Fruit fly (Drosophila melanogaster) whole organism, pupa: ENCODE measurements around the gene Hmt4-20.

ENCODE experiments used
- CG10348 ChIP-seq: fragments of 200-800 bp; sonication (Bioruptor generic); IDR thresholded peaks from 2 replicates; pipeline ENCODE4 v1.3.6; 2022; ENCODE audit warnings: missing biosample characterization, missing genetic modification characterization
- CG14655 ChIP-seq: fragments of 200-800 bp; sonication (Bioruptor generic); optimal IDR thresholded peaks from 3 replicates; lab custom pipeline; 2017; ENCODE audit warnings: mild to moderate bottlenecking, missing biosample characterization, missing genetic modification reagents, missing genetic modification characterization
- CG15710 ChIP-seq: fragments of 200-800 bp; sonication (Bioruptor generic); optimal IDR thresholded peaks from 2 replicates; lab custom pipeline; 2018; ENCODE audit warnings: missing biosample characterization, mild to moderate bottlenecking, missing genetic modification characterization, moderate library complexity
- CG32121 ChIP-seq: fragments of 200-800 bp; sonication (Bioruptor generic); IDR thresholded peaks from 2 replicates; pipeline ENCODE4 v1.3.6; 2022; ENCODE audit warnings: missing biosample characterization, missing genetic modification characterization
- CG34367 ChIP-seq: fragments of 200-800 bp; sonication (Bioruptor generic); optimal IDR thresholded peaks from 2 replicates; lab custom pipeline; 2018; ENCODE audit warnings: missing biosample characterization, mild to moderate bottlenecking, missing genetic modification characterization
- CG4496 ChIP-seq: fragments of 200-800 bp; sonication (Bioruptor generic); IDR thresholded peaks from 3 replicates; pipeline ENCODE4 v1.3.6; 2022; ENCODE audit warnings: missing biosample characterization, missing genetic modification characterization
- CG8301 ChIP-seq: fragments of 200-800 bp; sonication (Bioruptor generic); optimal IDR thresholded peaks from 2 replicates; lab custom pipeline; 2018; ENCODE audit warnings: missing biosample characterization, mild to moderate bottlenecking, missing genetic modification characterization
- D1 ChIP-seq: fragments of 200-800 bp; sonication (Bioruptor generic); optimal IDR thresholded peaks from 2 replicates; lab custom pipeline; 2018; ENCODE audit warnings: missing biosample characterization, mild to moderate bottlenecking, missing genetic modification characterization, moderate library complexity
- EcR ChIP-seq: fragments of 200-800 bp; sonication (Bioruptor generic); optimal IDR thresholded peaks from 3 replicates; lab custom pipeline; 2019; ENCODE audit warnings: missing biosample characterization, missing genetic modification characterization, mild to moderate bottlenecking, moderate library complexity, missing genetic modification reagents
- Ets98B ChIP-seq: fragments of 200-800 bp; sonication (Bioruptor generic); IDR thresholded peaks from 2 replicates; pipeline ENCODE4 v1.3.6; 2022; ENCODE audit warnings: missing biosample characterization, missing genetic modification characterization
- Snoo ChIP-seq: fragments of 200-800 bp; sonication (Bioruptor generic); optimal IDR thresholded peaks from 3 replicates; lab custom pipeline; 2017; ENCODE audit warnings: missing biosample characterization, mild to moderate bottlenecking, missing genetic modification characterization, inconsistent platforms
- fd96Ca ChIP-seq: fragments of 200-800 bp; sonication (Bioruptor generic); IDR thresholded peaks from 3 replicates; pipeline ENCODE4 v1.3.6; 2022; ENCODE audit warnings: missing biosample characterization, missing genetic modification characterization
- gl ChIP-seq: fragments of 200-800 bp; sonication (Bioruptor generic); optimal IDR thresholded peaks from 2 replicates; lab custom pipeline; 2018; ENCODE audit warnings: missing biosample characterization, mild to moderate bottlenecking, missing genetic modification characterization
- rn ChIP-seq: fragments of 200-800 bp; sonication (Bioruptor generic); IDR thresholded peaks from 2 replicates; pipeline ENCODE4 v1.3.6; 2022; ENCODE audit warnings: missing biosample characterization, missing genetic modification characterization

dm6 chrX:687330-688078 is 31.7 kb upstream of the Hmt4-20 start:
- TF ChIP-seq CG34367: no peak
- peak; percentile 50; the same call in 1 of the 3 replicates for TF ChIP-seq CG4496
- TF ChIP-seq EcR: no peak
- TF ChIP-seq CG32121 (GFP tag; lab: Robert Waterston, UW): no peak
- no peak for TF ChIP-seq CG10348
- no peak for TF ChIP-seq Snoo
- TF ChIP-seq CG14655 (GFP tag; lab: Kevin White, UChicago): peak; percentile 5
- no peak for TF ChIP-seq D1 (tag; lab: Kevin White, UChicago)
- TF ChIP-seq fd96Ca: no peak; the same call in 2 of the 3 replicates
- peak; percentile 40 for TF ChIP-seq gl
- no peak for TF ChIP-seq rn (GFP tag; lab: Robert Waterston, UW)
- TF ChIP-seq CG15710 (tag; lab: Kevin White, UChicago): peak; percentile 10
- TF ChIP-seq Ets98B (GFP tag; lab: Robert Waterston, UW): peak; percentile 28; the same call in 1 of the 2 replicates
- TF ChIP-seq CG8301: no peak
